Worm (Caenorhabditis elegans) whole organism, L2 larva: Measurements from ENCODE around the gene ZC196.5.

Experiments
- R02D3.7 ChIP-seq: fragments of 150-350 bp; optimal IDR thresholded peaks from 2 replicates; lab custom pipeline; 2014; ENCODE audit warnings: missing biosample characterization, missing genetic modification characterization
- aly-2 ChIP-seq: fragments of 150-350 bp; optimal IDR thresholded peaks from 2 replicates; lab custom pipeline; 2014; ENCODE audit warnings: missing biosample characterization, missing genetic modification characterization
- ama-1 ChIP-seq: fragments of 150-350 bp; optimal IDR thresholded peaks from 2 replicates; lab custom pipeline; 2018; ENCODE audit warnings: inconsistent platforms
- ceh-16 ChIP-seq: fragments of 150-350 bp; optimal IDR thresholded peaks from 2 replicates; lab custom pipeline; 2014; ENCODE audit warnings: missing biosample characterization, missing genetic modification characterization
- dmd-4 ChIP-seq: sonication (generic microtip); optimal IDR thresholded peaks from 2 replicates; lab custom pipeline; 2017; ENCODE audit warnings: missing biosample characterization, missing genetic modification characterization
- egl-27 ChIP-seq: sonication (generic microtip); optimal IDR thresholded peaks from 3 replicates; lab custom pipeline; 2017; ENCODE audit warnings: missing biosample characterization, missing genetic modification reagents, missing genetic modification characterization
- elt-3 ChIP-seq: sonication (generic microtip); optimal IDR thresholded peaks from 2 replicates; lab custom pipeline; 2017; ENCODE audit warnings: missing biosample characterization, missing genetic modification characterization
- lin-13 ChIP-seq: fragments of 150-350 bp; optimal IDR thresholded peaks from 2 replicates; lab custom pipeline; 2014; ENCODE audit warnings: missing biosample characterization, missing genetic modification reagents, missing genetic modification characterization
- sma-9 ChIP-seq, 2 experiments: fragments of 150-350 bp in 1 of 2; sonication (generic microtip) in 1 of 2; optimal IDR thresholded peaks; 2 replicates each; lab custom pipeline; 2014 to 2016; ENCODE audit warnings: missing genetic modification characterization in 2 of 2, mild to moderate bottlenecking in 1 of 2, missing biosample characterization in 1 of 2, missing compliant biosample characterization in 1 of 2, missing genetic modification reagents in 1 of 2, moderate library complexity in 1 of 2
- unc-55 ChIP-seq: fragments of 150-350 bp; sonication (generic microtip); optimal IDR thresholded peaks from 3 replicates; lab custom pipeline; 2014; ENCODE audit warnings: missing biosample characterization, missing genetic modification reagents, missing genetic modification characterization

ce11 chrV:8776270-8776669, 47.1 kb downstream of the ZC196.5 start, which contains the start of gene B0507.1:
- TF ChIP-seq aly-2, result no peak
- TF ChIP-seq unc-55 (GFP tag; lab: Kevin White, UChicago), result no peak
- no peak for TF ChIP-seq sma-9 (GFP tag; optimal IDR thresholded peaks at IDR 0.05; lab: Kevin White, UChicago)
- no peak for TF ChIP-seq sma-9 (tag; optimal IDR thresholded peaks at IDR 0.05; lab: Kevin White, UChicago)
- no peak for TF ChIP-seq ama-1 (lab: Kevin White, UChicago)
- TF ChIP-seq dmd-4 (tag; lab: Kevin White, UChicago), result no peak
- TF ChIP-seq egl-27 (tag; lab: Kevin White, UChicago), result no peak
- TF ChIP-seq lin-13 (GFP tag; lab: Kevin White, UChicago), result no peak
- no peak for TF ChIP-seq R02D3.7 (tag; lab: Kevin White, UChicago)
- TF ChIP-seq elt-3 (tag; lab: Kevin White, UChicago), result no peak
- TF ChIP-seq ceh-16 (tag; lab: Kevin White, UChicago), result no peak
